Fruit fly (Drosophila melanogaster) whole organism: ENCODE measurements around the gene RpS5b.

ENCODE experiments used
- CG8478 ChIP-seq: fragments of >200 bp; optimal IDR thresholded peaks from 2 replicates; lab custom pipeline; 2018; ENCODE audit warnings: inconsistent platforms
- Dll ChIP-seq: fragments of >200 bp; optimal IDR thresholded peaks from 2 replicates; lab custom pipeline; 2017
- EcR ChIP-seq, 2 experiments: fragments of >200 bp; optimal IDR thresholded peaks; 2 replicates each; lab custom pipeline; 2017; ENCODE audit warnings: missing biosample characterization in 2 of 2, missing genetic modification characterization in 2 of 2, missing genetic modification reagents in 2 of 2
- pan ChIP-seq: fragments of >200 bp; optimal IDR thresholded peaks from 2 replicates; lab custom pipeline; 2017
- psq ChIP-seq: fragments of >200 bp; optimal IDR thresholded peaks from 2 replicates; lab custom pipeline; 2017
- usp ChIP-seq: fragments of >200 bp; optimal IDR thresholded peaks from 2 replicates; lab custom pipeline; 2017; ENCODE audit warnings: missing biosample characterization, missing genetic modification characterization, mixed read lengths

DNA sequence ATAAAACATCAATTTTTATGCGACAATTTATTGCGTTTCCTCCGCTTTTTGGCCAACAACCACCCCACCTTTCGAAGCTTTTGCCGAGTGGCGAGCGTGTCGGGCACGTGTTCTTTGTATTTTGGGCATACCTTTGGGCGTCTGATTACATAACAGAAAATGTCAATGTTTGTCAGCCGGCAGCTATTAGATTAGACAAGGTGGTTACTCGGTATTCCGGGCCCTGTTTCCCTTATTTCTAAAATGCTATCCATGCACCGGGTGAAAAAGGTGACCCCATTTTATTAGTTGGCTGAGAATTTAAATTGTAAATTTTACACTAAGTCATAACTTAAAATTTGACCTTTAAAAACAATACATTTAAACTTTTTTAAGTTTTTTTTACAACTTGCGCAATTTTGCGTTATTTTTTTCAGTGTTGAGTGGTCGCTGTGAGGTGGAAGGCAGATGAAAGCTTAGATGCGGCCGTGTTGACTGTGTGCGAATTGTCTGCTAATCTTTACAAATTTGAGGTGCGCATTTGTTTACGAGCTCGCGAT lies 11.2 kb upstream of the RpS5b start:
- TF ChIP-seq psq (lab: Kevin White, UChicago): no peak
- no peak for TF ChIP-seq pan (lab: Kevin White, UChicago)
- no peak for TF ChIP-seq usp (GFP tag; lab: Kevin White, UChicago)
- no peak for TF ChIP-seq CG8478 (lab: Kevin White, UChicago)
- no peak for TF ChIP-seq Dll (lab: Kevin White, UChicago)
- no peak for TF ChIP-seq EcR (GFP tag; optimal IDR thresholded peaks at IDR 0.05; lab: Kevin White, UChicago)
